Fruit fly (Drosophila melanogaster): ENCODE measurements around the gene csw.

Gene csw

DNA sequence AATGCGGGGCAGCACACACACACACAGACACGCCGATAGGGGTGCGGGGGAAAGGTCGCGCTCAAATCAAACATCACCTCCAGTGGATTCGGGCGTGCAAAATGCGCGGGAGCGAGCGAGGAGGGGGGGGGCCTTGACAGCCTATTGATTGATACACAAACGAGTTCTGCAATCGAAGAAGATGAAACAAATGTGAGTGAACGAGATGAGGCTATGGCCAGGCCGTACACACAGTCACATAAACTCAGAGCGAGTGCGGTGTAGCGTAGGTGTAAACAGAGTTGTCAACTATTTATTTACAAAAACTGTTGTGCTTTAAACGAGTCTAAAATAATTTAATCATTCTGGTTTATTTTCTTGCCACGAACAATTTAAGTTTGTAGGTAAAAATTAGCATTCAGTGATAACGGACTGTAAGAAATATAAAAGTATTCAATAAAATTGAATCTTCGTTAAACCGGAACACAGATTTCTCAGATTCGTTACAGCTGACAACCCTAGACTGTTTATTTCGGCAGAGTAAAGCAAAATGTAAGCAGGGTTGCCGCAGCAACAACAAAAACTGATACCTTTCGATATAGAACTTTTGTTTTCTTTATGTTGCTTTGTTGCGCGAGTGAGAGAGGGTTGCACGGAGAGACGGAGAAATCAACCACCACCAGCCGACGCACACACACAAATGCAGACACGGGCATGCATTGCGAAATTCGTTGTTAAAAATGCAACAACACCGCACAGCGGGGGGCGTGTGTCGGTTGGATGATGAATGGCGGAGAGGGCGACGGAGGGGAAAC lies 41.1 kb downstream of the csw start (continued):
- peak; percentile 67 for TF ChIP-seq chm (GFP tag; IDR thresholded peaks at IDR 0.05)
- peak; percentile 39; the same call in 2 of the 3 replicates for TF ChIP-seq Optix (GFP tag; IDR thresholded peaks at IDR 0.05)
- peak; percentile 66 for TF ChIP-seq CG17802 (tag; optimal IDR thresholded peaks at IDR 0.05)
- TF ChIP-seq oc (tag; optimal IDR thresholded peaks at IDR 0.05) = peak; percentile 71
- peak; percentile 75; the same call in 2 of the 3 replicates for TF ChIP-seq C15 (GFP tag; IDR thresholded peaks at IDR 0.05)
- TF ChIP-seq Kr (GFP tag; optimal IDR thresholded peaks at IDR 0.05) = peak; percentile 34
- TF ChIP-seq CG8359 (GFP tag; optimal IDR thresholded peaks at IDR 0.05; ENCODE audit: borderline replicate concordance) = peak; percentile 76
- TF ChIP-seq Taf1 (GFP tag; IDR thresholded peaks at IDR 0.05) = peak; percentile 58
- TF ChIP-seq chif (GFP tag; optimal IDR thresholded peaks at IDR 0.05) = peak; percentile 77 to 86
- no peak for TF ChIP-seq bbx (GFP tag; IDR thresholded peaks at IDR 0.05; ENCODE audit: partially characterized antibody)
- TF ChIP-seq crol (GFP tag; IDR thresholded peaks at IDR 0.05) = peak; percentile 98
- no peak for TF ChIP-seq prd (optimal IDR thresholded peaks at IDR 0.05)
- peak; percentile 91 for TF ChIP-seq prd (GFP tag; IDR thresholded peaks at IDR 0.05)
- TF ChIP-seq unpg (GFP tag; optimal IDR thresholded peaks at IDR 0.05) = peak; percentile 95
- TF ChIP-seq fru (optimal IDR thresholded peaks at IDR 0.05) = no peak
- peak; percentile 95 for TF ChIP-seq CG13296 (GFP tag; optimal IDR thresholded peaks at IDR 0.05)
- TF ChIP-seq Sry-β (GFP tag; optimal IDR thresholded peaks at IDR 0.05) = peak; percentile 40
- peak; percentile 77 for TF ChIP-seq CG12155 (GFP tag; optimal IDR thresholded peaks at IDR 0.05)
- peak; percentile 32 for TF ChIP-seq CG9876 (GFP tag; optimal IDR thresholded peaks at IDR 0.05)
- TF ChIP-seq mirr (GFP tag; optimal IDR thresholded peaks at IDR 0.05) = peak; percentile 75
- peak; percentile 44 for TF ChIP-seq Neu2 (GFP tag; optimal IDR thresholded peaks at IDR 0.05; ENCODE audit: borderline replicate concordance)
- TF ChIP-seq schlank (tag; optimal IDR thresholded peaks at IDR 0.05) = peak; percentile 79
- TF ChIP-seq CG15696 (tag; optimal IDR thresholded peaks at IDR 0.05) = peak; percentile 92
- peak; percentile 75 for TF ChIP-seq Abd-B (GFP tag; optimal IDR thresholded peaks at IDR 0.05)
- no peak for TF ChIP-seq CG42726 (GFP tag; IDR thresholded peaks at IDR 0.05; ENCODE audit: partially characterized antibody)
- TF ChIP-seq PHDP (tag; optimal IDR thresholded peaks at IDR 0.05) = peak; percentile 94
- TF ChIP-seq CG4404 (GFP tag; IDR thresholded peaks at IDR 0.05) = peak; percentile 76
- TF ChIP-seq sima (GFP tag; optimal IDR thresholded peaks at IDR 0.05) = no peak
- peak; percentile 94 for TF ChIP-seq CG13424 (tag; optimal IDR thresholded peaks at IDR 0.05)
- peak; percentile 93 for TF ChIP-seq CG2712 (tag; optimal IDR thresholded peaks at IDR 0.05)
- peak; percentile 58 for TF ChIP-seq toy (GFP tag; IDR thresholded peaks at IDR 0.05)
- TF ChIP-seq CG1024 (GFP tag; IDR thresholded peaks at IDR 0.05) = peak; percentile 40
- peak; percentile 24 for TF ChIP-seq CG17186 (GFP tag; optimal IDR thresholded peaks at IDR 0.05)
- TF ChIP-seq disco-r (GFP tag; optimal IDR thresholded peaks at IDR 0.05) = peak; percentile 79
- peak; percentile 68 for TF ChIP-seq CG6654 (GFP tag; optimal IDR thresholded peaks at IDR 0.05)
- TF ChIP-seq row (GFP tag; IDR thresholded peaks at IDR 0.05) = peak; percentile 94
- TF ChIP-seq btn (GFP tag; optimal IDR thresholded peaks at IDR 0.05) = peak; percentile 66
- TF ChIP-seq cato (GFP tag; optimal IDR thresholded peaks at IDR 0.05; ENCODE audit: borderline replicate concordance) = peak; percentile 67
- TF ChIP-seq zfh1 (GFP tag; IDR thresholded peaks at IDR 0.05) = peak; percentile 89
- peak; percentile 88 for TF ChIP-seq salm (tag; optimal IDR thresholded peaks at IDR 0.05)
- peak; percentile 82 for TF ChIP-seq CG12104 (GFP tag; optimal IDR thresholded peaks at IDR 0.05)
- peak; percentile 92 for TF ChIP-seq Hmr (GFP tag; optimal IDR thresholded peaks at IDR 0.05)
- TF ChIP-seq Doc2 (GFP tag; IDR thresholded peaks at IDR 0.05) = 0 out of 2 replicates have a peak, but pooled peaks have one; percentile 26
- peak; percentile 76 for TF ChIP-seq ara (GFP tag; IDR thresholded peaks at IDR 0.05)
- TF ChIP-seq zfh2 (GFP tag; optimal IDR thresholded peaks at IDR 0.05) = peak; percentile 64
- TF ChIP-seq CG43689 (GFP tag; IDR thresholded peaks at IDR 0.05) = no peak
- peak; percentile 78 for TF ChIP-seq sens-2 (GFP tag; IDR thresholded peaks at IDR 0.05)
- peak; percentile 72 for TF ChIP-seq gcm2 (GFP tag; optimal IDR thresholded peaks at IDR 0.05)
- peak; percentile 77 for TF ChIP-seq HLH54F (GFP tag; optimal IDR thresholded peaks at IDR 0.05)

Measured in whole organism, embryonic.